Fruit fly (Drosophila melanogaster) whole organism, pupa: ENCODE data around the gene mirr.

Experiments
- CG10348 ChIP-seq: fragments of 200-800 bp; sonication (Bioruptor generic); IDR thresholded peaks from 2 replicates; pipeline ENCODE4 v1.3.6; 2022; ENCODE audit warnings: missing biosample characterization, missing genetic modification characterization
- CG12605 ChIP-seq: fragments of 200-800 bp; sonication (Bioruptor generic); IDR thresholded peaks from 2 replicates; pipeline ENCODE4 v1.3.6; 2022; ENCODE audit warnings: missing biosample characterization, missing genetic modification characterization
- CG13204 ChIP-seq: fragments of 200-800 bp; sonication (Bioruptor generic); optimal IDR thresholded peaks from 2 replicates; lab custom pipeline; 2018; ENCODE audit warnings: missing biosample characterization, mild to moderate bottlenecking, missing genetic modification characterization, moderate library complexity
- CG14655 ChIP-seq: fragments of 200-800 bp; sonication (Bioruptor generic); optimal IDR thresholded peaks from 3 replicates; lab custom pipeline; 2017; ENCODE audit warnings: mild to moderate bottlenecking, missing biosample characterization, missing genetic modification reagents, missing genetic modification characterization
- CG15710 ChIP-seq: fragments of 200-800 bp; sonication (Bioruptor generic); optimal IDR thresholded peaks from 2 replicates; lab custom pipeline; 2018; ENCODE audit warnings: missing biosample characterization, mild to moderate bottlenecking, missing genetic modification characterization, moderate library complexity
- CG17806 ChIP-seq: fragments of 200-800 bp; sonication (Bioruptor generic); optimal IDR thresholded peaks from 2 replicates; lab custom pipeline; 2018; ENCODE audit warnings: missing biosample characterization, mild to moderate bottlenecking, missing genetic modification characterization, moderate library complexity
- CG32121 ChIP-seq: fragments of 200-800 bp; sonication (Bioruptor generic); IDR thresholded peaks from 2 replicates; pipeline ENCODE4 v1.3.6; 2022; ENCODE audit warnings: missing biosample characterization, missing genetic modification characterization
- CG34367 ChIP-seq: fragments of 200-800 bp; sonication (Bioruptor generic); optimal IDR thresholded peaks from 2 replicates; lab custom pipeline; 2018; ENCODE audit warnings: missing biosample characterization, mild to moderate bottlenecking, missing genetic modification characterization
- CG4496 ChIP-seq: fragments of 200-800 bp; sonication (Bioruptor generic); IDR thresholded peaks from 3 replicates; pipeline ENCODE4 v1.3.6; 2022; ENCODE audit warnings: missing biosample characterization, missing genetic modification characterization
- CG8159 ChIP-seq: fragments of 200-800 bp; sonication (Bioruptor generic); optimal IDR thresholded peaks from 3 replicates; lab custom pipeline; 2018; ENCODE audit warnings: missing biosample characterization, mild to moderate bottlenecking, missing genetic modification characterization, moderate library complexity
- CG8301 ChIP-seq: fragments of 200-800 bp; sonication (Bioruptor generic); optimal IDR thresholded peaks from 2 replicates; lab custom pipeline; 2018; ENCODE audit warnings: missing biosample characterization, mild to moderate bottlenecking, missing genetic modification characterization
- CG9948 ChIP-seq: fragments of 200-800 bp; sonication (Bioruptor generic); optimal IDR thresholded peaks from 2 replicates; lab custom pipeline; 2018; ENCODE audit warnings: missing biosample characterization, mild to moderate bottlenecking, missing genetic modification characterization, moderate library complexity
- D1 ChIP-seq: fragments of 200-800 bp; sonication (Bioruptor generic); optimal IDR thresholded peaks from 2 replicates; lab custom pipeline; 2018; ENCODE audit warnings: missing biosample characterization, mild to moderate bottlenecking, missing genetic modification characterization, moderate library complexity
- EcR ChIP-seq: fragments of 200-800 bp; sonication (Bioruptor generic); optimal IDR thresholded peaks from 3 replicates; lab custom pipeline; 2019; ENCODE audit warnings: missing biosample characterization, missing genetic modification characterization, mild to moderate bottlenecking, moderate library complexity, missing genetic modification reagents
- Ets98B ChIP-seq: fragments of 200-800 bp; sonication (Bioruptor generic); IDR thresholded peaks from 2 replicates; pipeline ENCODE4 v1.3.6; 2022; ENCODE audit warnings: missing biosample characterization, missing genetic modification characterization
- Pif1A ChIP-seq: fragments of 200-800 bp; sonication (Bioruptor generic); optimal IDR thresholded peaks from 3 replicates; lab custom pipeline; 2016; ENCODE audit warnings: missing biosample characterization, missing genetic modification characterization
- Pif1B ChIP-seq: fragments of 200-800 bp; sonication (Bioruptor generic); optimal IDR thresholded peaks from 3 replicates; lab custom pipeline; 2016; ENCODE audit warnings: missing biosample characterization, missing genetic modification characterization
- Snoo ChIP-seq: fragments of 200-800 bp; sonication (Bioruptor generic); optimal IDR thresholded peaks from 3 replicates; lab custom pipeline; 2017; ENCODE audit warnings: missing biosample characterization, mild to moderate bottlenecking, missing genetic modification characterization, inconsistent platforms
- fd96Ca ChIP-seq: fragments of 200-800 bp; sonication (Bioruptor generic); IDR thresholded peaks from 3 replicates; pipeline ENCODE4 v1.3.6; 2022; ENCODE audit warnings: missing biosample characterization, missing genetic modification characterization
- gl ChIP-seq: fragments of 200-800 bp; sonication (Bioruptor generic); optimal IDR thresholded peaks from 2 replicates; lab custom pipeline; 2018; ENCODE audit warnings: missing biosample characterization, mild to moderate bottlenecking, missing genetic modification characterization
- rn ChIP-seq: fragments of 200-800 bp; sonication (Bioruptor generic); IDR thresholded peaks from 2 replicates; pipeline ENCODE4 v1.3.6; 2022; ENCODE audit warnings: missing biosample characterization, missing genetic modification characterization

Gene mirr

DNA sequence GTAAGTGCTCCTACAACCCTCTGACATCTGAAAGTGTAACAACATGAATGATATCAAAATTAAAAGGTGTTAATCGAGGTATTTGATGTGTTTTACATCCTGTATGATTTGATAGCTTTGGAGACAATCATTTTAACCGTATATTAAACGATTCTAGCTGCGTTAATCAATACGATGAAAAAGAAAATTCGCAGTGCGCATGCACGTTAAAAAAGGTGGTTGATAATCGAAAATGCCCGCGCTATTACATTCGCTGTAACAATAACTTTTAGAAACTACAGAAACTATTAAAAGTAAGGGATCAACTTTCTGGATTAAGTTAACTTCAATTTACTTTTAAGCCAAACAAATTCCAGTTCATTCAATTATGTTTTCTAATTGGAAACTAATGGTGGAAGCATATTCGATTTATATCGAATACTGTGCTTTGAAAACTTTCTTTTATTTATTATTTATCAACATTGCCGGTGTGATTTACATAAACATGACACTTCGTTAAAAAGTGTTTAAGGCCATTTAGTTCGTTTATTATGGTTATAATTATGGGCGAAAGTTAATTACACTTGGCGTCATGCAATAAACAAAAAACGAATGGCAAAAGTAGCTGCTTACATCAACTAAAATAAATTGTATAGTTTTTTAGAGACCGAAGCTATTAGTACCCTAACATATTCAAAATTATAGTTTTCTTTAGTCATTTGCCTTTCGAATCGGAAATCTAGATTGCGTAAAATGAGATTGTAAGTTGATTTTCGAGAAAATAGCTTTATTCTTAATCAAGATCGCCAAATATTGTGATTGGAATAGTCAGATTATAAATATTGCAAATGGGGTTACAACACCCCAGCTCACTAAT is 55.5 kb downstream of the mirr start:
- TF ChIP-seq Pif1A (GFP tag; lab: Kevin White, UChicago) (no peak), CG12605 (no peak), fd96Ca (no peak)

DNA sequence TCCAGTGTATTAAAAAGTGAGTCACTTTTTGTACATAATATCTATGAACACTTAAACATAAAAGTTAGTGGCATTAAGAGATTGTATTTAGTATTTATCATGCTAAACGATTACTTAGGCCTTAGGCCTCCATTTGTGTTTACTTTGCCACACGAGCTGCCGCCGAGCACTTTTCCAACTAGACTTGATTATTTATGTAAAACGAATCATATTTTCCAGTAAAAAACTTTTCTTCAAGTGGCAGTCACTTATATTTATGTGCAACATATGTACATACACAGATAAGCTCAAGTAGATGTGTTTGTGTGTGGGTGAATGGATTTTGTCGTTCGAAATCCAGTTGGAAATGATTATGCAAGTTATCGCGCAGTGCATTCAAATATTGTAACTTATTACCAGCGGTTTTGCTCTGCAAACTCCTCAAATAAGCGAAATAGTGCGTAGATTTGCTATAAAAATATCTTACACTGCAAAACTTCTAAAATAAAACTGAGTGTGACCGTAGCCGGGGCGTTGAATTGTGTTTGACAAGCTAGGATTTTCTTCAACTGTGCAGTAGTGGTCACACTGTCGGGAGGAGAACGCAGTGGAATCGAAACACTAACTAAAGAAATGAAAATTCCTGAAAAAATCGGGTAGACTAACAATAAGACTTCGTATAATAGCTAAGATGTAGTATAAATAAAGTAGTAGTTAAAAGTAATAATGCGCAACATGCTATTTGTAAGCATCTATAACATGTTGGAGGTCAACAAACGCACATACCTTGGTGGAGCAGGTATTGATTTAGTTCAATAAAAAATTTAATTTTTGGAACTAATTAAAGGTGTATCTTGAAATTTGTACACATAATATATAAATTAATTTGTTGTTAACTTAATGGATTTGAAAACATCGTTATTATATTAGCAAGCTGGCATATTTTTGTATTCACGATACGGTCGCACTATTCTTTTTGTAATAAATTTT is 56.4 kb downstream of the mirr start, which contains the start of the genes Klc and CG10984:
Gene Klc, minus strand, starts transcription at position 490 of the 969 bp plus-strand sequence.
Gene CG10984, plus strand, starts transcription at position 553 of the 969 bp plus-strand sequence.
- TF ChIP-seq CG10348 (GFP tag; lab: Robert Waterston, UW): no peak
- TF ChIP-seq CG12605: no peak
- TF ChIP-seq CG9948 (tag; lab: Kevin White, UChicago): peak; percentile 71
- peak; percentile 97 for TF ChIP-seq CG4496 (GFP tag; lab: Robert Waterston, UW)
- TF ChIP-seq CG8301 (tag; lab: Kevin White, UChicago): peak; percentile 87
- peak; percentile 84 for TF ChIP-seq rn (GFP tag; lab: Robert Waterston, UW)
- peak; percentile 93 for TF ChIP-seq CG32121 (GFP tag; lab: Robert Waterston, UW)
- TF ChIP-seq CG8159 (tag; lab: Kevin White, UChicago): peak; percentile 87
- TF ChIP-seq EcR (GFP tag; lab: Kevin White, UChicago): no peak
- no peak for TF ChIP-seq fd96Ca
- peak; percentile 93 for TF ChIP-seq Pif1B (GFP tag; lab: Kevin White, UChicago)
- peak; percentile 80 for TF ChIP-seq CG15710 (tag; lab: Kevin White, UChicago)
- no peak for TF ChIP-seq CG34367 (tag; lab: Kevin White, UChicago)
- TF ChIP-seq CG13204: no peak
- TF ChIP-seq gl: peak; percentile 54
- peak; percentile 96 for TF ChIP-seq Ets98B (GFP tag; lab: Robert Waterston, UW)
- no peak for TF ChIP-seq D1 (tag; lab: Kevin White, UChicago)
- TF ChIP-seq Pif1A (GFP tag; lab: Kevin White, UChicago): peak; percentile 90
- TF ChIP-seq CG14655 (GFP tag; lab: Kevin White, UChicago): no peak
- TF ChIP-seq Snoo (tag; lab: Kevin White, UChicago): peak; percentile 65
- TF ChIP-seq CG17806 (tag; lab: Kevin White, UChicago): peak; percentile 85

- no peak for TF ChIP-seq D1 (tag; lab: Kevin White, UChicago)
- no peak for TF ChIP-seq CG17806 (tag; lab: Kevin White, UChicago)
- TF ChIP-seq CG8159 (tag; lab: Kevin White, UChicago): no peak
- TF ChIP-seq fd96Ca: peak; percentile 35; the same call in 1 of the 3 replicates
Measured at dm6 chr3L:12754769-12755189, 61.3 kb downstream of the mirr start, which contains the start of the genes CG10973 and Vps13D. TSS of gene CG10973 (minus strand) at chr3L:12754774. TSS of gene Vps13D (plus strand) at chr3L:12755049.
